Worm (Caenorhabditis elegans): ENCODE data around the gene R07E5.17.

- TF ChIP-seq tbx-2 (tag; optimal IDR thresholded peaks at IDR 0.05) (no peak), Y116A8C.19 (tag; optimal IDR thresholded peaks at IDR 0.05; ENCODE audit: borderline replicate concordance) (no peak), fkh-4 (tag; optimal IDR thresholded peaks at IDR 0.05; ENCODE audit: borderline replicate concordance) (no peak), aly-2 (tag; optimal IDR thresholded peaks at IDR 0.05) (no peak)
These were observed 23.4 kb downstream of the R07E5.17 start for ce11 chrIII:4380835-4381234.

Measured in whole organism, L1 larva.